Fruit fly (Drosophila melanogaster): Measurements from ENCODE around the gene CG13375.
A peak's percentile ranks its signal among the peaks of the same experiment; 100 is the strongest.

DNA sequence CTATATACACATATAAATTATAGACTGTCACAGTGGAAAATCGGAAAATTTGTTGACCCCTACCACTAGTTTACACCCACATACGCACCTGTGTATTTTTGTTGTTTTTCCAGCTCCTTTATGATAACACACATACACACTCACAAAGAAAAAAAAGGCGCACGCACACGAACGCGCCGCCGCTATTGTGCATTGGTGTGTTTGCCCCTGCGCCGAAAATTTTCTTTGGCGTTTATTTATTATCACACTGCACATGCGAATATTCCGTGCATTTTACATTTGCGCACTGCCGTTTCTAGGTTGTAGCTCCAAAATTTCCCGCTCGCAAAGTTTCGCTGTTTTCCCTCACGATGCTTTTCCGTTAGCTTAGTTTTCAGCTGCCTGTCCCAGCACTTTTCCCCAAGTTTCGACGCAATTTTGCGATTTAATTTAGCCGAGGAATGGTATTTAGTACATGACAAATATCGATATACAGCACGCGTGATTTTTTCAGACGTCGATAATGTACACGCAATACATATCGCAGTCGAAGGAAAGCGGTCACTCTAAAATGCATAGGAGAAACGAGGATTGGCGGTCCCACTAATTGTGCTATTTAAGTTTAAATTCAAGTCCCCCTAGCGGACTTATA, 15.6 kb downstream of the CG13375 start, which contains the start of the genes CG3777 and ewg:
- TF ChIP-seq CG8478 (optimal IDR thresholded peaks at IDR 0.05): no peak
- peak in 1 of 2 experiments; percentile 16 for TF ChIP-seq CTCF (optimal IDR thresholded peaks at IDR 0.05)

All from S2 (cell line).